Fruit fly (Drosophila melanogaster) whole organism, embryonic: ENCODE results near the gene CG4467.

Experiments
- Adf1 ChIP-seq: fragments of 200-800 bp; sonication (Bioruptor generic); IDR thresholded peaks from 2 replicates; pipeline ENCODE4 v1.3.6; 2022; ENCODE audit warnings: missing biosample characterization, missing genetic modification characterization
- Bgb ChIP-seq: fragments of 200-800 bp; sonication (Bioruptor generic); IDR thresholded peaks from 2 replicates; pipeline ENCODE4 v1.3.6; 2022; ENCODE audit warnings: missing biosample characterization, missing genetic modification characterization; ENCODE audit not compliant: partially characterized antibody
- C15 ChIP-seq: fragments of 200-800 bp; sonication (Bioruptor generic); IDR thresholded peaks from 3 replicates; pipeline ENCODE4 v1.3.6; 2022; ENCODE audit warnings: missing biosample characterization, missing genetic modification characterization
- CG1024 ChIP-seq: fragments of 200-800 bp; sonication (Bioruptor generic); IDR thresholded peaks from 2 replicates; pipeline ENCODE4 v1.3.6; 2022; ENCODE audit warnings: missing biosample characterization, missing genetic modification characterization
- CG10543 ChIP-seq: fragments of 200-800 bp; sonication (Bioruptor generic); optimal IDR thresholded peaks from 3 replicates; lab custom pipeline; 2017; ENCODE audit warnings: missing biosample characterization, mild to moderate bottlenecking, missing genetic modification characterization, moderate library complexity
- CG10959 ChIP-seq: fragments of 200-800 bp; sonication (Bioruptor generic); IDR thresholded peaks from 2 replicates; pipeline ENCODE4 v1.3.6; 2022; ENCODE audit warnings: missing biosample characterization, missing genetic modification characterization
- CG12071 ChIP-seq: fragments of 200-800 bp; sonication (Bioruptor generic); optimal IDR thresholded peaks from 3 replicates; lab custom pipeline; 2018; ENCODE audit warnings: missing biosample characterization, mild to moderate bottlenecking, missing genetic modification characterization
- CG13775 ChIP-seq: fragments of 200-800 bp; sonication (Bioruptor generic); optimal IDR thresholded peaks from 3 replicates; lab custom pipeline; 2017; ENCODE audit warnings: missing biosample characterization, mild to moderate bottlenecking, missing genetic modification characterization
- CG13894 ChIP-seq: fragments of 200-800 bp; sonication (Bioruptor generic); optimal IDR thresholded peaks from 3 replicates; lab custom pipeline; 2018; ENCODE audit warnings: missing biosample characterization, mild to moderate bottlenecking, missing genetic modification characterization, moderate library complexity
- CG14667 ChIP-seq: fragments of 200-800 bp; sonication (Bioruptor generic); IDR thresholded peaks from 2 replicates; pipeline ENCODE4 v1.3.6; 2022; ENCODE audit warnings: missing biosample characterization, missing genetic modification characterization
- CG16863 ChIP-seq: fragments of 200-800 bp; sonication (Bioruptor generic); optimal IDR thresholded peaks from 3 replicates; lab custom pipeline; 2016; ENCODE audit warnings: missing biosample characterization, missing genetic modification characterization
- CG1792 ChIP-seq: fragments of 200-800 bp; sonication (Bioruptor generic); optimal IDR thresholded peaks from 2 replicates; lab custom pipeline; 2016; ENCODE audit warnings: missing biosample characterization, missing genetic modification characterization
- CG2129 ChIP-seq: fragments of 200-800 bp; sonication (Bioruptor generic); IDR thresholded peaks from 2 replicates; pipeline ENCODE4 v1.3.6; 2022; ENCODE audit warnings: missing biosample characterization, missing genetic modification characterization; ENCODE audit not compliant: partially characterized antibody
- CG2202 ChIP-seq: fragments of 200-800 bp; sonication (Bioruptor generic); optimal IDR thresholded peaks from 2 replicates; lab custom pipeline; 2018; ENCODE audit warnings: missing biosample characterization, mild to moderate bottlenecking, missing genetic modification characterization
- CG2678 ChIP-seq: fragments of 200-800 bp; sonication (Bioruptor generic); optimal IDR thresholded peaks from 3 replicates; lab custom pipeline; 2019; ENCODE audit warnings: missing biosample characterization, mild to moderate bottlenecking, missing genetic modification characterization, moderate library complexity
- CG30403 ChIP-seq: fragments of 200-800 bp; sonication (Bioruptor generic); optimal IDR thresholded peaks from 3 replicates; lab custom pipeline; 2016; ENCODE audit warnings: missing biosample characterization, missing genetic modification characterization
- CG31441 ChIP-seq: fragments of 200-800 bp; sonication (Bioruptor generic); IDR thresholded peaks from 2 replicates; pipeline ENCODE4 v1.3.6; 2022; ENCODE audit warnings: missing biosample characterization, missing genetic modification characterization
- CG32532 ChIP-seq: fragments of 200-800 bp; sonication (Bioruptor generic); IDR thresholded peaks from 2 replicates; pipeline ENCODE4 v1.3.6; 2022; ENCODE audit warnings: missing biosample characterization, missing genetic modification characterization
- CG3407 ChIP-seq: fragments of 200-800 bp; sonication (Bioruptor generic); optimal IDR thresholded peaks from 2 replicates; lab custom pipeline; 2018; ENCODE audit warnings: missing biosample characterization, mild to moderate bottlenecking, missing genetic modification characterization
- CG3995 ChIP-seq: fragments of 200-800 bp; sonication (Bioruptor generic); optimal IDR thresholded peaks from 3 replicates; lab custom pipeline; 2016; ENCODE audit warnings: missing biosample characterization, missing genetic modification characterization
- CG4404 ChIP-seq: fragments of 200-800 bp; sonication (Bioruptor generic); IDR thresholded peaks from 2 replicates; pipeline ENCODE4 v1.3.6; 2022; ENCODE audit warnings: missing biosample characterization, missing genetic modification characterization
- CG4707 ChIP-seq: fragments of 200-800 bp; sonication (Bioruptor generic); optimal IDR thresholded peaks from 2 replicates; lab custom pipeline; 2018; ENCODE audit warnings: missing biosample characterization, mild to moderate bottlenecking, missing genetic modification characterization, moderate library complexity
- CG6272 ChIP-seq: fragments of 200-800 bp; sonication (Bioruptor generic); IDR thresholded peaks from 2 replicates; pipeline ENCODE4 v1.3.6; 2022; ENCODE audit warnings: missing biosample characterization, missing genetic modification characterization
- CG7372 ChIP-seq: fragments of 200-800 bp; sonication (Bioruptor generic); IDR thresholded peaks from 2 replicates; pipeline ENCODE4 v1.3.6; 2022; ENCODE audit warnings: missing biosample characterization, missing genetic modification characterization
- CG8359 ChIP-seq: fragments of 200-800 bp; sonication (Bioruptor generic); optimal IDR thresholded peaks from 2 replicates; lab custom pipeline; 2017; ENCODE audit warnings: missing biosample characterization, mild to moderate bottlenecking, missing genetic modification characterization, borderline replicate concordance
- CG8478 ChIP-seq: fragments of >200 bp; optimal IDR thresholded peaks from 2 replicates; lab custom pipeline; 2018
- CrebB ChIP-seq: fragments of 200-800 bp; sonication (Bioruptor generic); optimal IDR thresholded peaks from 3 replicates; lab custom pipeline; 2018; ENCODE audit warnings: missing biosample characterization, mild to moderate bottlenecking, missing genetic modification characterization
- D19A ChIP-seq: fragments of 200-800 bp; optimal IDR thresholded peaks from 3 replicates; lab custom pipeline; 2019; ENCODE audit warnings: missing biosample characterization, mild to moderate bottlenecking, missing genetic modification characterization, moderate library complexity
- Gsc ChIP-seq: fragments of 200-800 bp; sonication (Bioruptor generic); IDR thresholded peaks from 2 replicates; pipeline ENCODE4 v1.3.6; 2022; ENCODE audit warnings: missing biosample characterization, missing genetic modification characterization
- Hey ChIP-seq: fragments of 200-800 bp; sonication (Bioruptor generic); optimal IDR thresholded peaks from 3 replicates; lab custom pipeline; 2018; ENCODE audit warnings: missing biosample characterization, mild to moderate bottlenecking, missing genetic modification characterization
- HmgZ ChIP-seq: fragments of 200-800 bp; sonication (Bioruptor generic); optimal IDR thresholded peaks from 2 replicates; lab custom pipeline; 2018; ENCODE audit warnings: missing biosample characterization, mild to moderate bottlenecking, missing genetic modification characterization
- Max ChIP-seq: fragments of 200-800 bp; sonication (Bioruptor generic); optimal IDR thresholded peaks from 2 replicates; lab custom pipeline; 2016; ENCODE audit warnings: missing biosample characterization, mild to moderate bottlenecking, missing genetic modification characterization
- Mes4 ChIP-seq: fragments of 200-800 bp; sonication (Bioruptor generic); optimal IDR thresholded peaks from 2 replicates; lab custom pipeline; 2016; ENCODE audit warnings: missing biosample characterization, missing genetic modification characterization
- Myb ChIP-seq: fragments of 200-800 bp; sonication (Bioruptor generic); optimal IDR thresholded peaks from 2 replicates; lab custom pipeline; 2016; ENCODE audit warnings: missing biosample characterization, missing genetic modification characterization
- NFAT ChIP-seq: fragments of 200-800 bp; sonication (Bioruptor generic); IDR thresholded peaks from 2 replicates; pipeline ENCODE4 v1.3.6; 2022; ENCODE audit warnings: missing biosample characterization, missing genetic modification characterization
- Nf-YA ChIP-seq: fragments of 200-800 bp; sonication (Bioruptor generic); IDR thresholded peaks from 2 replicates; pipeline ENCODE4 v1.3.6; 2022; ENCODE audit warnings: missing biosample characterization, missing genetic modification characterization
- Oaz ChIP-seq: fragments of 200-800 bp; sonication (Bioruptor generic); IDR thresholded peaks from 2 replicates; pipeline ENCODE4 v1.3.6; 2022; ENCODE audit warnings: missing biosample characterization, missing genetic modification characterization
- Sry-δ ChIP-seq: fragments of 200-800 bp; sonication (Bioruptor generic); optimal IDR thresholded peaks from 2 replicates; lab custom pipeline; 2016; ENCODE audit warnings: missing biosample characterization, missing genetic modification characterization
- Taf1 ChIP-seq: fragments of 200-800 bp; sonication (Bioruptor generic); IDR thresholded peaks from 2 replicates; pipeline ENCODE4 v1.3.6; 2022; ENCODE audit warnings: missing biosample characterization, missing genetic modification characterization
- Usf ChIP-seq: fragments of 200-800 bp; sonication (Bioruptor generic); optimal IDR thresholded peaks from 2 replicates; lab custom pipeline; 2017; ENCODE audit warnings: missing genotype, missing biosample characterization, missing genetic modification characterization
- bcd ChIP-seq: fragments of 200-800 bp; sonication (Bioruptor generic); optimal IDR thresholded peaks from 2 replicates; lab custom pipeline; 2017; ENCODE audit warnings: missing biosample characterization, mild to moderate bottlenecking, missing genetic modification characterization
- chn ChIP-seq: fragments of 200-800 bp; sonication (Bioruptor generic); optimal IDR thresholded peaks from 2 replicates; lab custom pipeline; 2016; ENCODE audit warnings: missing biosample characterization, missing genetic modification characterization
- en ChIP-seq: fragments of 200-800 bp; sonication (Bioruptor generic); optimal IDR thresholded peaks from 2 replicates; lab custom pipeline; 2016; ENCODE audit warnings: missing biosample characterization, missing genetic modification characterization
- odd ChIP-seq: fragments of 200-800 bp; sonication (Bioruptor generic); optimal IDR thresholded peaks from 2 replicates; lab custom pipeline; 2017; ENCODE audit warnings: missing biosample characterization, mild to moderate bottlenecking, missing genetic modification characterization
- pnt ChIP-seq: fragments of 200-800 bp; sonication (Bioruptor generic); optimal IDR thresholded peaks from 3 replicates; lab custom pipeline; 2016; ENCODE audit warnings: missing biosample characterization, missing genetic modification characterization
- pros ChIP-seq: fragments of 200-800 bp; sonication (Bioruptor generic); optimal IDR thresholded peaks from 3 replicates; lab custom pipeline; 2019; ENCODE audit warnings: missing biosample characterization, mild to moderate bottlenecking, missing genetic modification characterization, moderate library complexity
- psq ChIP-seq: fragments of 200-800 bp; sonication (Bioruptor generic); optimal IDR thresholded peaks from 2 replicates; lab custom pipeline; 2017; ENCODE audit warnings: missing biosample characterization, missing genetic modification characterization
- pzg ChIP-seq: fragments of 200-800 bp; sonication (Bioruptor generic); optimal IDR thresholded peaks from 3 replicates; lab custom pipeline; 2018; ENCODE audit warnings: missing biosample characterization, mild to moderate bottlenecking, missing genetic modification characterization, moderate library complexity
- tx ChIP-seq: fragments of 200-800 bp; sonication (Bioruptor generic); optimal IDR thresholded peaks from 2 replicates; lab custom pipeline; 2016; ENCODE audit warnings: missing biosample characterization, missing genetic modification characterization
- unc-4 ChIP-seq: fragments of 200-800 bp; sonication (Bioruptor generic); IDR thresholded peaks from 2 replicates; pipeline ENCODE4 v1.3.6; 2022; ENCODE audit warnings: missing biosample characterization, missing genetic modification characterization; ENCODE audit not compliant: partially characterized antibody
- usp ChIP-seq: fragments of >200 bp; optimal IDR thresholded peaks from 2 replicates; lab custom pipeline; 2017; ENCODE audit warnings: missing biosample characterization, missing genetic modification characterization
- zfh2 ChIP-seq: fragments of 200-800 bp; sonication (Bioruptor generic); optimal IDR thresholded peaks from 2 replicates; lab custom pipeline; 2016; ENCODE audit warnings: missing biosample characterization, missing genetic modification characterization

Gene CG4467

dm6 chr3R:23257986-23258427, 9.3 kb upstream of the CG4467 start, which contains the start of the genes wda and Pex11c (continued):
- TF ChIP-seq Adf1 (GFP tag; lab: Robert Waterston, UW) (peak; percentile 59), CG31441 (GFP tag; lab: Robert Waterston, UW) (peak; percentile 95), C15 (GFP tag; lab: Robert Waterston, UW) (0 out of 3 replicates have a peak, but pooled peaks have one; percentile 8), Mes4 (GFP tag; lab: Kevin White, UChicago) (no peak), Usf (GFP tag; lab: Kevin White, UChicago) (peak; percentile 70), pros (GFP tag; lab: Kevin White, UChicago) (no peak), chn (peak; percentile 29), tx (peak; percentile 24), unc-4 (GFP tag; lab: Robert Waterston, UW) (peak; percentile 68; the same call in 1 of the 2 replicates), CG8478 (lab: Kevin White, UChicago) (no peak), Nf-YA (GFP tag; lab: Robert Waterston, UW) (0 out of 2 replicates have a peak, but pooled peaks have one; percentile 17), CG2129 (GFP tag; lab: Robert Waterston, UW) (peak; percentile 35; the same call in 1 of the 2 replicates), pzg (peak; percentile 37), CG12071 (no peak), CG7372 (GFP tag; lab: Robert Waterston, UW) (peak; percentile 89), Hey (tag; lab: Kevin White, UChicago) (no peak), psq (GFP tag; lab: Kevin White, UChicago) (peak; percentile 61), HmgZ (tag; lab: Kevin White, UChicago) (peak; percentile 42), bcd (peak; percentile 80), Sry-δ (GFP tag; lab: Kevin White, UChicago) (peak; percentile 71), CG4707 (GFP tag; lab: Kevin White, UChicago) (no peak), zfh2 (GFP tag; lab: Kevin White, UChicago) (peak; percentile 52), CG1792 (no peak), Bgb (GFP tag; lab: Robert Waterston, UW) (peak; percentile 77), CG8359 (peak; percentile 38), CG4404 (GFP tag; lab: Robert Waterston, UW) (peak; percentile 84), CG30403 (peak; percentile 88), CG14667 (peak; percentile 88), Taf1 (GFP tag; lab: Robert Waterston, UW) (peak; percentile 46), NFAT (GFP tag; lab: Robert Waterston, UW) (no peak), CG2678 (tag; lab: Kevin White, UChicago) (peak; percentile 92), odd (GFP tag; lab: Kevin White, UChicago) (peak; percentile 74), CG13775 (peak; percentile 93), CG13894 (tag; lab: Kevin White, UChicago) (no peak), Myb (GFP tag; lab: Kevin White, UChicago) (no peak), CG10959 (GFP tag; lab: Robert Waterston, UW) (peak; percentile 71), D19A (tag; lab: Kevin White, UChicago) (peak; percentile 79), Gsc (GFP tag; lab: Robert Waterston, UW) (no peak), CG6272 (GFP tag; lab: Robert Waterston, UW) (no peak; the same call in 1 of the 2 replicates), CG10543 (GFP tag; lab: Kevin White, UChicago) (peak; percentile 51), CG2202 (tag; lab: Kevin White, UChicago) (peak; percentile 70), CG1024 (GFP tag; lab: Robert Waterston, UW) (peak; percentile 43; the same call in 1 of the 2 replicates), pnt (no peak), Oaz (GFP tag; lab: Robert Waterston, UW) (no peak), CG3407 (GFP tag; lab: Kevin White, UChicago) (peak; percentile 82), CG16863 (GFP tag; lab: Kevin White, UChicago) (peak; percentile 33), CG3995 (GFP tag; lab: Kevin White, UChicago) (no peak), en (GFP tag; lab: Kevin White, UChicago) (no peak), CG32532 (GFP tag; lab: Robert Waterston, UW) (no peak; the same call in 1 of the 2 replicates), CrebB (tag; lab: Kevin White, UChicago) (peak; percentile 29), Max (GFP tag; lab: Kevin White, UChicago) (peak; percentile 34), usp (no peak)
